Fruit fly (Drosophila melanogaster) whole organism, embryonic: ENCODE data around the gene RpL23A.

Source experiments
- Abd-B ChIP-seq: fragments of 200-800 bp; sonication (Bioruptor generic); optimal IDR thresholded peaks from 2 replicates; lab custom pipeline; 2018; ENCODE audit warnings: missing biosample characterization, mild to moderate bottlenecking, missing genetic modification characterization, moderate library complexity
- C15 ChIP-seq: fragments of 200-800 bp; sonication (Bioruptor generic); IDR thresholded peaks from 3 replicates; pipeline ENCODE4 v1.3.6; 2022; ENCODE audit warnings: missing biosample characterization, missing genetic modification characterization
- CG10654 ChIP-seq: fragments of 200-800 bp; sonication (Bioruptor generic); optimal IDR thresholded peaks from 2 replicates; lab custom pipeline; 2016; ENCODE audit warnings: missing biosample characterization, missing genetic modification characterization
- CG11085 ChIP-seq: fragments of 200-800 bp; sonication (Bioruptor generic); IDR thresholded peaks from 2 replicates; pipeline ENCODE4 v1.3.6; 2022; ENCODE audit warnings: missing biosample characterization, missing genetic modification characterization
- CG11723 ChIP-seq: fragments of 200-800 bp; sonication (Bioruptor generic); optimal IDR thresholded peaks from 2 replicates; lab custom pipeline; 2017; ENCODE audit warnings: missing biosample characterization, mild to moderate bottlenecking, missing genetic modification characterization
- CG12219 ChIP-seq: fragments of 200-800 bp; sonication (Bioruptor generic); optimal IDR thresholded peaks from 3 replicates; lab custom pipeline; 2018; ENCODE audit warnings: missing biosample characterization, mild to moderate bottlenecking, missing genetic modification characterization
- CG12391 ChIP-seq: fragments of 200-800 bp; sonication (Bioruptor generic); optimal IDR thresholded peaks from 3 replicates; lab custom pipeline; 2018; ENCODE audit warnings: missing biosample characterization, mild to moderate bottlenecking, missing genetic modification characterization, moderate library complexity
- CG14710 ChIP-seq: fragments of 200-800 bp; sonication (Bioruptor generic); optimal IDR thresholded peaks from 3 replicates; lab custom pipeline; 2019; ENCODE audit warnings: missing biosample characterization, mild to moderate bottlenecking, missing genetic modification characterization, moderate library complexity
- CG1647 ChIP-seq: fragments of 200-800 bp; sonication (Bioruptor generic); optimal IDR thresholded peaks from 3 replicates; lab custom pipeline; 2016; ENCODE audit warnings: missing biosample characterization, missing genetic modification characterization
- CG17328 ChIP-seq: fragments of 200-800 bp; sonication (Bioruptor generic); IDR thresholded peaks from 2 replicates; pipeline ENCODE4 v1.3.6; 2022; ENCODE audit warnings: missing biosample characterization, missing genetic modification characterization
- CG18599 ChIP-seq: fragments of 200-800 bp; sonication (Bioruptor generic); optimal IDR thresholded peaks from 3 replicates; lab custom pipeline; 2017; ENCODE audit warnings: missing biosample characterization, missing genetic modification characterization, mild to moderate bottlenecking, moderate library complexity, missing genetic modification reagents
- CG18619 ChIP-seq: fragments of 200-800 bp; sonication (Bioruptor generic); optimal IDR thresholded peaks from 3 replicates; lab custom pipeline; 2017; ENCODE audit warnings: missing biosample characterization, mild to moderate bottlenecking, missing genetic modification characterization
- CG2129 ChIP-seq: fragments of 200-800 bp; sonication (Bioruptor generic); IDR thresholded peaks from 2 replicates; pipeline ENCODE4 v1.3.6; 2022; ENCODE audit warnings: missing biosample characterization, missing genetic modification characterization; ENCODE audit not compliant: partially characterized antibody
- CG2199 ChIP-seq: fragments of 200-800 bp; sonication (Bioruptor generic); IDR thresholded peaks from 3 replicates; pipeline ENCODE4 v1.3.6; 2022; ENCODE audit warnings: missing biosample characterization, missing genetic modification characterization
- CG30403 ChIP-seq: fragments of 200-800 bp; sonication (Bioruptor generic); optimal IDR thresholded peaks from 3 replicates; lab custom pipeline; 2016; ENCODE audit warnings: missing biosample characterization, missing genetic modification characterization
- CG31441 ChIP-seq: fragments of 200-800 bp; sonication (Bioruptor generic); IDR thresholded peaks from 2 replicates; pipeline ENCODE4 v1.3.6; 2022; ENCODE audit warnings: missing biosample characterization, missing genetic modification characterization
- CG3163 ChIP-seq: fragments of 200-800 bp; sonication (Bioruptor generic); optimal IDR thresholded peaks from 3 replicates; lab custom pipeline; 2016; ENCODE audit warnings: missing biosample characterization, missing genetic modification characterization
- CG33557 ChIP-seq: fragments of 200-800 bp; sonication (Bioruptor generic); optimal IDR thresholded peaks from 2 replicates; lab custom pipeline; 2019; ENCODE audit warnings: missing biosample characterization, mild to moderate bottlenecking, missing genetic modification characterization, moderate library complexity
- CG3838 ChIP-seq: fragments of 200-800 bp; sonication (Bioruptor generic); optimal IDR thresholded peaks from 3 replicates; lab custom pipeline; 2016; ENCODE audit warnings: missing biosample characterization, missing genetic modification characterization
- CG4730 ChIP-seq: fragments of 200-800 bp; sonication (Bioruptor generic); IDR thresholded peaks from 2 replicates; pipeline ENCODE4 v1.3.6; 2022; ENCODE audit warnings: missing biosample characterization, missing genetic modification characterization
- CG5180 ChIP-seq: fragments of 200-800 bp; sonication (Bioruptor generic); optimal IDR thresholded peaks from 3 replicates; lab custom pipeline; 2017; ENCODE audit warnings: missing biosample characterization, missing genetic modification characterization, mild to moderate bottlenecking, moderate library complexity, missing genetic modification reagents
- CG6254 ChIP-seq: fragments of 200-800 bp; sonication (Bioruptor generic); optimal IDR thresholded peaks from 3 replicates; lab custom pipeline; 2017; ENCODE audit warnings: mild to moderate bottlenecking, missing biosample characterization, missing genetic modification reagents, missing genetic modification characterization
- CG7987 ChIP-seq: fragments of 200-800 bp; sonication (Bioruptor generic); optimal IDR thresholded peaks from 2 replicates; lab custom pipeline; 2018; ENCODE audit warnings: missing biosample characterization, mild to moderate bottlenecking, missing genetic modification characterization, moderate library complexity
- CG8765 ChIP-seq: fragments of 200-800 bp; sonication (Bioruptor generic); IDR thresholded peaks from 2 replicates; pipeline ENCODE4 v1.3.6; 2022; ENCODE audit warnings: missing biosample characterization, missing genetic modification characterization
- CG8944 ChIP-seq: fragments of 200-800 bp; sonication (Bioruptor generic); optimal IDR thresholded peaks from 3 replicates; lab custom pipeline; 2016; ENCODE audit warnings: missing biosample characterization, missing genetic modification characterization
- CG9437 ChIP-seq: fragments of 200-800 bp; sonication (Bioruptor generic); optimal IDR thresholded peaks from 2 replicates; lab custom pipeline; 2018; ENCODE audit warnings: missing biosample characterization, mild to moderate bottlenecking, missing genetic modification characterization
- CTCF ChIP-seq: fragments of 200-800 bp; sonication (Bioruptor generic); optimal IDR thresholded peaks from 2 replicates; lab custom pipeline; 2017; ENCODE audit warnings: missing biosample characterization, mild to moderate bottlenecking, missing genetic modification characterization, moderate library complexity
- CkIIα-i1 ChIP-seq: fragments of 200-800 bp; sonication (Bioruptor generic); IDR thresholded peaks from 2 replicates; pipeline ENCODE4 v1.3.6; 2022; ENCODE audit warnings: missing biosample characterization, missing genetic modification characterization
- D ChIP-seq, 2 experiments: fragments of 200-800 bp in 1 of 2; fragments of >200 bp in 1 of 2; sonication (Bioruptor generic) in 1 of 2; optimal IDR thresholded peaks; 2 replicates in 1 of 2; 3 replicates in 1 of 2; lab custom pipeline; 2017; ENCODE audit warnings: mild to moderate bottlenecking in 1 of 2, missing biosample characterization in 1 of 2, missing genetic modification characterization in 1 of 2, missing genetic modification reagents in 1 of 2
- Dek ChIP-seq: fragments of 200-800 bp; sonication (Bioruptor generic); optimal IDR thresholded peaks from 3 replicates; lab custom pipeline; 2019; ENCODE audit warnings: missing biosample characterization, mild to moderate bottlenecking, missing genetic modification characterization, moderate library complexity
- Ets65A ChIP-seq: fragments of 200-800 bp; sonication (Bioruptor generic); peaks from one replicate; lab custom pipeline; 2016; ENCODE audit warnings: missing biosample characterization, missing genetic modification characterization
- HHEX ChIP-seq: fragments of 200-800 bp; sonication (Bioruptor generic); optimal IDR thresholded peaks from 3 replicates; lab custom pipeline; 2017; ENCODE audit warnings: missing biosample characterization, mild to moderate bottlenecking, missing genetic modification characterization, missing genetic modification reagents
- HLH4C ChIP-seq: fragments of 200-800 bp; sonication (Bioruptor generic); IDR thresholded peaks from 3 replicates; pipeline ENCODE4 v1.3.6; 2022; ENCODE audit warnings: missing biosample characterization, missing genetic modification characterization; ENCODE audit not compliant: partially characterized antibody
- Med ChIP-seq: fragments of 200-800 bp; sonication (Bioruptor generic); peaks from one replicate; lab custom pipeline; 2016; ENCODE audit warnings: missing biosample characterization, missing genetic modification characterization, mild to moderate bottlenecking, inconsistent platforms, moderate library complexity
- Nf-YA ChIP-seq: fragments of 200-800 bp; sonication (Bioruptor generic); IDR thresholded peaks from 2 replicates; pipeline ENCODE4 v1.3.6; 2022; ENCODE audit warnings: missing biosample characterization, missing genetic modification characterization
- Oli ChIP-seq: fragments of 200-800 bp; sonication (Bioruptor generic); optimal IDR thresholded peaks from 2 replicates; lab custom pipeline; 2018; ENCODE audit warnings: missing biosample characterization, mild to moderate bottlenecking, missing genetic modification characterization, moderate library complexity
- ab ChIP-seq: fragments of 200-800 bp; sonication (Bioruptor generic); optimal IDR thresholded peaks from 2 replicates; lab custom pipeline; 2016; ENCODE audit warnings: missing biosample characterization, missing genetic modification characterization
- ara ChIP-seq: fragments of 200-800 bp; sonication (Bioruptor generic); IDR thresholded peaks from 2 replicates; pipeline ENCODE4 v1.3.6; 2022; ENCODE audit warnings: missing biosample characterization, missing genetic modification characterization
- bcd ChIP-seq: fragments of 200-800 bp; sonication (Bioruptor generic); optimal IDR thresholded peaks from 2 replicates; lab custom pipeline; 2017; ENCODE audit warnings: missing biosample characterization, mild to moderate bottlenecking, missing genetic modification characterization
- fd64A ChIP-seq: fragments of 200-800 bp; sonication (Bioruptor generic); optimal IDR thresholded peaks from 3 replicates; lab custom pipeline; 2018; ENCODE audit warnings: missing biosample characterization, mild to moderate bottlenecking, missing genetic modification characterization
- fd96Cb ChIP-seq: fragments of 200-800 bp; sonication (Bioruptor generic); optimal IDR thresholded peaks from 2 replicates; lab custom pipeline; 2018; ENCODE audit warnings: missing biosample characterization, mild to moderate bottlenecking, missing genetic modification characterization, moderate library complexity
- hth ChIP-seq: fragments of >200 bp; optimal IDR thresholded peaks from 2 replicates; lab custom pipeline; 2017; ENCODE audit warnings: inconsistent platforms
- luna ChIP-seq: fragments of 200-800 bp; sonication (Bioruptor generic); optimal IDR thresholded peaks from 2 replicates; lab custom pipeline; 2016; ENCODE audit warnings: missing biosample characterization, missing genetic modification characterization
- prd ChIP-seq, 3 experiments: fragments of >200 bp in 2 of 3; fragments of 200-800 bp in 1 of 3; sonication (Bioruptor generic) in 1 of 3; optimal IDR thresholded peaks in 2 of 3; IDR thresholded peaks in 1 of 3; 2 replicates in 2 of 3; 3 replicates in 1 of 3; pipeline versions ENCODE4 v1.3.6 to Lab custom; 2017 to 2022; ENCODE audit warnings: missing biosample characterization in 1 of 3, missing genetic modification characterization in 1 of 3
- tio ChIP-seq: fragments of 200-800 bp; sonication (Bioruptor generic); optimal IDR thresholded peaks from 2 replicates; lab custom pipeline; 2017; ENCODE audit warnings: missing biosample characterization, missing genetic modification characterization, inconsistent platforms
- toy ChIP-seq: fragments of 200-800 bp; sonication (Bioruptor generic); IDR thresholded peaks from 2 replicates; pipeline ENCODE4 v1.3.6; 2022; ENCODE audit warnings: missing biosample characterization, missing genetic modification characterization
- trem ChIP-seq: fragments of 200-800 bp; optimal IDR thresholded peaks from 3 replicates; lab custom pipeline; 2019; ENCODE audit warnings: missing biosample characterization, mild to moderate bottlenecking, missing genetic modification characterization, moderate library complexity
- trh ChIP-seq: fragments of 200-800 bp; sonication (Bioruptor generic); optimal IDR thresholded peaks from 2 replicates; lab custom pipeline; 2016; ENCODE audit warnings: missing biosample characterization, missing genetic modification characterization
- wek ChIP-seq: fragments of 200-800 bp; sonication (Bioruptor generic); optimal IDR thresholded peaks from 3 replicates; lab custom pipeline; 2018; ENCODE audit warnings: missing biosample characterization, mild to moderate bottlenecking, missing genetic modification characterization, moderate library complexity

RpL23A gene

dm6 chr3L:1690727-1691413, 22.4 kb upstream of the RpL23A start:
- TF ChIP-seq CG10654 (GFP tag; lab: Kevin White, UChicago) = peak; percentile 17
- TF ChIP-seq toy (GFP tag; lab: Robert Waterston, UW) = no peak
- peak; percentile 9 for TF ChIP-seq CG33557 (GFP tag; lab: Kevin White, UChicago)
- TF ChIP-seq tio = peak; percentile 20
- TF ChIP-seq Abd-B = no peak
- TF ChIP-seq ara (GFP tag; lab: Robert Waterston, UW) = no peak
- peak; percentile 39 for TF ChIP-seq CG5180
- TF ChIP-seq D (optimal IDR thresholded peaks at IDR 0.05; lab: Kevin White, UChicago) = no peak
- TF ChIP-seq D (GFP tag; optimal IDR thresholded peaks at IDR 0.05; lab: Kevin White, UChicago) = peak; percentile 50
- peak; percentile 10 for TF ChIP-seq CG30403
- TF ChIP-seq ab (GFP tag; lab: Kevin White, UChicago) = no peak
- peak; percentile 51 for TF ChIP-seq CG31441 (GFP tag; lab: Robert Waterston, UW)
- TF ChIP-seq CG12219 (GFP tag; lab: Kevin White, UChicago) = peak; percentile 7
- TF ChIP-seq CG3838 (GFP tag; lab: Kevin White, UChicago) = no peak
- TF ChIP-seq Ets65A (GFP tag; lab: Kevin White, UChicago) = peak; percentile 75
- TF ChIP-seq CG8944 = peak; percentile 8
- TF ChIP-seq CG8765 = peak; percentile 22; the same call in 1 of the 2 replicates
- TF ChIP-seq CTCF (GFP tag; lab: Kevin White, UChicago) = no peak
- no peak for TF ChIP-seq CG1647 (GFP tag; lab: Kevin White, UChicago)
- peak; percentile 37 for TF ChIP-seq CG6254 (GFP tag; lab: Kevin White, UChicago)
- peak; percentile 52 for TF ChIP-seq HHEX (GFP tag; lab: Kevin White, UChicago)
- no peak for TF ChIP-seq Nf-YA (GFP tag; lab: Robert Waterston, UW)
- TF ChIP-seq CG18619 (GFP tag; lab: Kevin White, UChicago) = peak; percentile 5
- no peak for TF ChIP-seq CG2199
- peak; percentile 27 for TF ChIP-seq CG12391
- TF ChIP-seq C15 = no peak
- peak; percentile 76 for TF ChIP-seq Med (GFP tag; lab: Kevin White, UChicago)
- TF ChIP-seq CG18599 (GFP tag; lab: Kevin White, UChicago) = peak; percentile 45
- no peak for TF ChIP-seq CG3163 (GFP tag; lab: Kevin White, UChicago)
- TF ChIP-seq HLH4C (GFP tag; lab: Robert Waterston, UW) = no peak
- TF ChIP-seq hth (lab: Kevin White, UChicago) = no peak
- no peak for TF ChIP-seq CG9437
- TF ChIP-seq Oli (tag; lab: Kevin White, UChicago) = peak; percentile 8
- TF ChIP-seq prd (optimal IDR thresholded peaks at IDR 0.05; lab: Kevin White, UChicago) = no peak
- TF ChIP-seq prd (GFP tag; IDR thresholded peaks at IDR 0.05; lab: Robert Waterston, UW) = peak; percentile 65; the same call in 2 of the 3 replicates
- TF ChIP-seq fd64A = peak; percentile 61
- no peak for TF ChIP-seq trem (tag; lab: Kevin White, UChicago)
- TF ChIP-seq luna (GFP tag; lab: Kevin White, UChicago) = no peak
- peak; percentile 8 for TF ChIP-seq CG11723 (GFP tag; lab: Kevin White, UChicago)
- TF ChIP-seq CG17328 = peak; percentile 50
- no peak for TF ChIP-seq CG11085 (GFP tag; lab: Robert Waterston, UW)
- peak; percentile 44 for TF ChIP-seq CG14710 (tag; lab: Kevin White, UChicago)
- no peak for TF ChIP-seq CG4730 (GFP tag; lab: Robert Waterston, UW)
- peak; percentile 71 for TF ChIP-seq wek (GFP tag; lab: Kevin White, UChicago)
- no peak for TF ChIP-seq CkIIα-i1 (GFP tag; lab: Robert Waterston, UW)
- TF ChIP-seq CG7987 (GFP tag; lab: Kevin White, UChicago) = peak; percentile 36
- peak; percentile 12 for TF ChIP-seq bcd (GFP tag; lab: Kevin White, UChicago)
- no peak for TF ChIP-seq CG2129 (GFP tag; lab: Robert Waterston, UW)
- TF ChIP-seq fd96Cb (tag; lab: Kevin White, UChicago) = peak; percentile 49
- no peak for TF ChIP-seq trh (GFP tag; lab: Kevin White, UChicago)
- no peak for TF ChIP-seq Dek (tag; lab: Kevin White, UChicago)
